Worm (Caenorhabditis elegans): ENCODE results near the gene vha-2.

Gene vha-2

DNA sequence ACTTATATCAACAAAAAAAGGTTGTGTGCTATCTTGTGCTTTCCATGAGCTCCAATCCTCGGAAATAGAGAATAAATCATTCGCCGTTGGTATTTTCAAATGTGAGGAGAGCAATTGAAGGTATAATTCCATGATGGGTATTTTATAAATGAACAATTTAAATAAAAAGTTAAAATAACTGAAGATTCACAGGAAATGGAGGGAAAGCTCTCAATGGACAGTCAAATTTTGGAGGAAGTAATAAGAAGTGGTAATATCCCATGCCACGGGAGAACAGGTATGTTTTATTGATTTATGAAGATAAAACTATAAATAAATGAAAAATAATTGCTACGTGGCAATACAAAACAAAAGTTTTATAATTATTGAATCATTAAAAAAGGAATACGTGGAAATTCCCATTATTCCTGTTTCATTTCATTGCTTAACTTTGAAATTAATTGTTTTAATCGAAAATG lies 1.2 kb downstream of the vha-2 start (continued):
- TF ChIP-seq pha-4 (GFP tag; IDR thresholded peaks at IDR 0.05), result 0 out of 2 replicates have a peak, but pooled peaks have one; percentile 4
- TF ChIP-seq pha-4 (tag; optimal IDR thresholded peaks at IDR 0.05), result no peak
- peak; percentile 51 for TF ChIP-seq nhr-111 (GFP tag; optimal IDR thresholded peaks at IDR 0.05)
- no peak for TF ChIP-seq nhr-237 (tag; optimal IDR thresholded peaks at IDR 0.05)
- no peak for TF ChIP-seq dmd-9 (GFP tag; IDR thresholded peaks at IDR 0.05)
- TF ChIP-seq ces-1 (GFP tag; optimal IDR thresholded peaks at IDR 0.05), result no peak
- peak; percentile 40 for TF ChIP-seq spr-3 (GFP tag; optimal IDR thresholded peaks at IDR 0.05)
- TF ChIP-seq sdz-12 (GFP tag; optimal IDR thresholded peaks at IDR 0.05), result peak; percentile 76
- no peak for TF ChIP-seq php-3 (GFP tag; IDR thresholded peaks at IDR 0.05)
- no peak for TF ChIP-seq snpc-4 (tag; optimal IDR thresholded peaks at IDR 0.05)
- no peak for TF ChIP-seq pqm-1 (tag; optimal IDR thresholded peaks at IDR 0.05)
- peak; percentile 11 for TF ChIP-seq nhr-25 (tag; optimal IDR thresholded peaks at IDR 0.05; ENCODE audit: borderline replicate concordance, insufficient read depth)
- TF ChIP-seq lsy-2 (tag; optimal IDR thresholded peaks at IDR 0.05), result peak in 1 of 2 experiments; percentile 50
- TF ChIP-seq ceh-44 (GFP tag; IDR thresholded peaks at IDR 0.05), result no peak
- no peak for TF ChIP-seq ZK337.2 (GFP tag; IDR thresholded peaks at IDR 0.05)
- TF ChIP-seq nhr-102 (tag; optimal IDR thresholded peaks at IDR 0.05), result peak; percentile 73
- no peak for TF ChIP-seq vab-7 (GFP tag; IDR thresholded peaks at IDR 0.05)
- peak; percentile 78 for TF ChIP-seq dve-1 (tag; optimal IDR thresholded peaks at IDR 0.05; ENCODE audit: insufficient read depth)
- TF ChIP-seq Y105C5A.15 (GFP tag; IDR thresholded peaks at IDR 0.05), result 0 out of 2 replicates have a peak, but pooled peaks have one; percentile 7
- TF ChIP-seq zip-11 (GFP tag; IDR thresholded peaks at IDR 0.05), result no peak
- no peak for TF ChIP-seq ztf-11 (tag; optimal IDR thresholded peaks at IDR 0.05)
- TF ChIP-seq ctbp-1 (GFP tag; IDR thresholded peaks at IDR 0.05), result 0 out of 2 replicates have a peak, but pooled peaks have one; percentile 38
- no peak for TF ChIP-seq ceh-62 (tag; optimal IDR thresholded peaks at IDR 0.05)
- TF ChIP-seq hmg-1.1 (GFP tag; IDR thresholded peaks at IDR 0.05), result peak; percentile 36; the same call in 1 of the 2 replicates
- TF ChIP-seq F37D6.2 (tag; optimal IDR thresholded peaks at IDR 0.05), result no peak
- TF ChIP-seq mdt-29 (GFP tag; IDR thresholded peaks at IDR 0.05), result no peak
- TF ChIP-seq ztf-7 (tag; optimal IDR thresholded peaks at IDR 0.05), result no peak
- no peak for TF ChIP-seq daf-19 (GFP tag; conservative IDR thresholded peaks at IDR 0.05)
- TF ChIP-seq hlh-11 (tag; optimal IDR thresholded peaks at IDR 0.05), result no peak
- peak; percentile 26 for TF ChIP-seq spr-1 (tag; optimal IDR thresholded peaks at IDR 0.05)
- no peak for TF ChIP-seq daf-8 (GFP tag; IDR thresholded peaks at IDR 0.05)
- no peak for TF ChIP-seq mdl-1 (tag; optimal IDR thresholded peaks at IDR 0.05)
- no peak for TF ChIP-seq nhr-28 (tag; optimal IDR thresholded peaks at IDR 0.05)
- TF ChIP-seq F49E8.2 (tag; optimal IDR thresholded peaks at IDR 0.05; ENCODE audit: borderline replicate concordance), result no peak
- TF ChIP-seq zip-2 (tag; optimal IDR thresholded peaks at IDR 0.05), result no peak
- peak; percentile 55 for TF ChIP-seq T26A8.4 (GFP tag; IDR thresholded peaks at IDR 0.05)
- no peak for TF ChIP-seq egl-27 (tag; optimal IDR thresholded peaks at IDR 0.05)
- TF ChIP-seq mep-1 (tag; optimal IDR thresholded peaks at IDR 0.05), result peak; percentile 65
- no peak for TF ChIP-seq lir-3 (tag; optimal IDR thresholded peaks at IDR 0.05)
- no peak for TF ChIP-seq fkh-10 (GFP tag; optimal IDR thresholded peaks at IDR 0.05)
- TF ChIP-seq fos-1 (tag; optimal IDR thresholded peaks at IDR 0.05), result peak; percentile 51
- peak in 1 of 2 experiments; percentile 62 for TF ChIP-seq daf-16 (GFP tag; optimal IDR thresholded peaks at IDR 0.05)
- peak; percentile 61 for TF ChIP-seq daf-16 (tag; optimal IDR thresholded peaks at IDR 0.05)

DNA sequence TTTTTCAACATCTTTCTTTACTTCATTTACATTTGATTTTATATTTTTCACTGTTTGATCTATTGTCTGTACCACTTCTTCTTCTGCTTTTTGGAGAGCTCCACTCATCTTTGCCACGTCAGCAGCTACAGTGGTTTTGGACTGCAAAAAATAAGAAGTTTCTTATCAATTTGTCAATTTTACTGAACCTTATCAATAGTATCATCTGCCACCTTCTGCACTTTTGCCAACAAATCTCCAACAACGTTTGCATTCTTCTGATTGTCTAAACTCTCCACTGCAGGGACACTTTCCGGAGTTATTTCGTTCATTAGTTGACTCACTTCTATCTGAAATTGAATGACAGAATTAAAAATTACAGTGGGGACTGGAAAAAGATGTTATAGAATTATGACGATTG lies 4.8 kb downstream of the vha-2 start:
- TF ChIP-seq dve-1 (tag; optimal IDR thresholded peaks at IDR 0.05; ENCODE audit: insufficient read depth) (peak; percentile 54), lin-29 (GFP tag; IDR thresholded peaks at IDR 0.05) (no peak), nhr-102 (tag; optimal IDR thresholded peaks at IDR 0.05) (no peak), nhr-6 (tag; optimal IDR thresholded peaks at IDR 0.05) (no peak), nhr-28 (tag; optimal IDR thresholded peaks at IDR 0.05) (peak; percentile 40), hmg-1.1 (GFP tag; IDR thresholded peaks at IDR 0.05) (no peak), rbr-2 (tag; optimal IDR thresholded peaks at IDR 0.05) (no peak), Y75B8A.6 (GFP tag; IDR thresholded peaks at IDR 0.05) (no peak), lir-3 (tag; optimal IDR thresholded peaks at IDR 0.05) (no peak), hif-1 (tag; optimal IDR thresholded peaks at IDR 0.05) (no peak), madf-9 (GFP tag; conservative IDR thresholded peaks at IDR 0.05) (no peak), nhr-11 (tag; optimal IDR thresholded peaks at IDR 0.05) (no peak), lin-1 (GFP tag; IDR thresholded peaks at IDR 0.05) (no peak), sdz-12 (GFP tag; optimal IDR thresholded peaks at IDR 0.05) (no peak), ama-1 (optimal IDR thresholded peaks at IDR 0.05) (no peak), lin-15B (tag; optimal IDR thresholded peaks at IDR 0.05) (no peak)

All from whole organism, L4 larva.